ENCODE assay signal across 1 fruit fly cellular context in the genomic region with DNA sequence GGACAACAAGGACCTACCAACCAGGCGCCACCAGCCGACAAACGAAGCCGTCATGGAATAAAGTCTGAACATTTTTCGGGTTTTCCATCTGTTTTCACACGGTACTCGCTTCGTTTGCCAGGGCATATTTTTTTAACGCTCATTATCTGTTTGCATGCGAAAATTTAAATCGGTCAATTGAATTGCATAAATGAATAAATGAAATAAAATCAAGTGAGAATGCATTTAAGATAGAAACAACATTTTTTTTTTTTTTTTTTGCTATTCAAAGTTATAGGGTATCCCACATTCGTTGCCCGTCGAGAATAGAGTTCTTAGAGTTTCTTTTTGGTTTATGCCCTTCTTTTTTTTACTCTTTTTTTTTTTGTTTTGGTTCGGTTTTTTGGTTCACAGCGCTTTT.
A peak's percentile ranks its signal among the peaks of the same experiment; 100 is the strongest.
TF ChIP-seq lines count a peak whose summit lies in the region.

No protein-coding gene starts in this region.

TF ChIP-seq in whole organism, embryonic, 481 proteins besides CTCF, POLR2A, EP300 and RAD21 (continued from another document and continues in another):
- peak; percentile 9 for TF ChIP-seq her (GFP tag; optimal IDR thresholded peaks at IDR 0.05; lab: Kevin White, UChicago)
- TF ChIP-seq Dp (GFP tag; optimal IDR thresholded peaks at IDR 0.05; lab: Kevin White, UChicago): no peak
- peak; percentile 48 for TF ChIP-seq onecut (GFP tag; IDR thresholded peaks at IDR 0.05; lab: Robert Waterston, UW)
- peak; percentile 0 to 29 for TF ChIP-seq Pdp1 (GFP tag; optimal IDR thresholded peaks at IDR 0.05; lab: Kevin White, UChicago)
- TF ChIP-seq sob (GFP tag; IDR thresholded peaks at IDR 0.05; lab: Robert Waterston, UW): peak; percentile 69
- no peak for TF ChIP-seq vfl (GFP tag; optimal IDR thresholded peaks at IDR 0.05; lab: Kevin White, UChicago)
- no peak for TF ChIP-seq pita (GFP tag; optimal IDR thresholded peaks at IDR 0.05; lab: Kevin White, UChicago)
- TF ChIP-seq schlank (tag; optimal IDR thresholded peaks at IDR 0.05; lab: Kevin White, UChicago): no peak
- no peak for TF ChIP-seq stc (GFP tag; IDR thresholded peaks at IDR 0.05; lab: Robert Waterston, UW)
- TF ChIP-seq bsh (GFP tag; optimal IDR thresholded peaks at IDR 0.05; lab: Kevin White, UChicago): no peak
- TF ChIP-seq wdn (GFP tag; IDR thresholded peaks at IDR 0.05; lab: Robert Waterston, UW): 0 out of 2 replicates have a peak, but pooled peaks have one; percentile 9
- no peak for TF ChIP-seq CG14441 (GFP tag; IDR thresholded peaks at IDR 0.05; lab: Robert Waterston, UW)
- peak; percentile 36 for TF ChIP-seq CG8924 (tag; optimal IDR thresholded peaks at IDR 0.05; lab: Kevin White, UChicago)
- TF ChIP-seq CG17912 (GFP tag; optimal IDR thresholded peaks at IDR 0.05; lab: Kevin White, UChicago): no peak
- TF ChIP-seq PHDP (tag; optimal IDR thresholded peaks at IDR 0.05; lab: Kevin White, UChicago): peak; percentile 24
- peak; percentile 18 for TF ChIP-seq Sry-δ (GFP tag; optimal IDR thresholded peaks at IDR 0.05; lab: Kevin White, UChicago)
- TF ChIP-seq Dll (GFP tag; IDR thresholded peaks at IDR 0.05; lab: Robert Waterston, UW; ENCODE audit: partially characterized antibody): no peak
- TF ChIP-seq CG17361 (GFP tag; IDR thresholded peaks at IDR 0.05; lab: Robert Waterston, UW): no peak
- TF ChIP-seq Xrp1 (GFP tag; IDR thresholded peaks at IDR 0.05; lab: Robert Waterston, UW): peak; percentile 59
- peak; percentile 26; the same call in 1 of the 2 replicates for TF ChIP-seq wor (GFP tag; IDR thresholded peaks at IDR 0.05; lab: Robert Waterston, UW)
- no peak for TF ChIP-seq fd102C (GFP tag; optimal IDR thresholded peaks at IDR 0.05; lab: Kevin White, UChicago)
- TF ChIP-seq Meics (GFP tag; optimal IDR thresholded peaks at IDR 0.05; lab: Kevin White, UChicago): peak; percentile 54
- no peak for TF ChIP-seq knrl (GFP tag; IDR thresholded peaks at IDR 0.05; lab: Robert Waterston, UW; ENCODE audit: partially characterized antibody)
- peak; percentile 68 for TF ChIP-seq CG17359 (tag; optimal IDR thresholded peaks at IDR 0.05; lab: Kevin White, UChicago)
- no peak for TF ChIP-seq CG10274 (GFP tag; optimal IDR thresholded peaks at IDR 0.05; lab: Kevin White, UChicago)
- TF ChIP-seq Hmx (GFP tag; optimal IDR thresholded peaks at IDR 0.05; lab: Kevin White, UChicago): no peak
- TF ChIP-seq dpn (GFP tag; optimal IDR thresholded peaks at IDR 0.05; lab: Kevin White, UChicago): peak; percentile 18 to 34
- no peak for TF ChIP-seq CG30020 (tag; optimal IDR thresholded peaks at IDR 0.05; lab: Kevin White, UChicago)
- TF ChIP-seq CG10543 (GFP tag; optimal IDR thresholded peaks at IDR 0.05; lab: Kevin White, UChicago): no peak
- 0 out of 2 replicates have a peak, but pooled peaks have one; percentile 39 for TF ChIP-seq CG14014 (GFP tag; IDR thresholded peaks at IDR 0.05; lab: Robert Waterston, UW)
- TF ChIP-seq CG11696 (GFP tag; IDR thresholded peaks at IDR 0.05; lab: Robert Waterston, UW): no peak
- peak; percentile 55 for TF ChIP-seq tap (tag; optimal IDR thresholded peaks at IDR 0.05; lab: Kevin White, UChicago)
- TF ChIP-seq Blimp-1 (GFP tag; optimal IDR thresholded peaks at IDR 0.05; lab: Kevin White, UChicago): peak; percentile 63
- peak; percentile 29 for TF ChIP-seq CG12391 (tag; optimal IDR thresholded peaks at IDR 0.05; lab: Kevin White, UChicago)
- TF ChIP-seq CG12744 (GFP tag; optimal IDR thresholded peaks at IDR 0.05; lab: Kevin White, UChicago): peak; percentile 23
- no peak for TF ChIP-seq CG2199 (GFP tag; IDR thresholded peaks at IDR 0.05; lab: Robert Waterston, UW)
- no peak for TF ChIP-seq CG7963 (GFP tag; IDR thresholded peaks at IDR 0.05; lab: Robert Waterston, UW; ENCODE audit: partially characterized antibody)
- no peak for TF ChIP-seq aop (GFP tag; IDR thresholded peaks at IDR 0.05; lab: Robert Waterston, UW)
- peak; percentile 31 for TF ChIP-seq unpg (GFP tag; optimal IDR thresholded peaks at IDR 0.05; lab: Kevin White, UChicago)
- peak; percentile 29 for TF ChIP-seq sug (tag; optimal IDR thresholded peaks at IDR 0.05; lab: Kevin White, UChicago)
- peak; percentile 62 for TF ChIP-seq lilli (GFP tag; optimal IDR thresholded peaks at IDR 0.05; lab: Kevin White, UChicago)
- TF ChIP-seq Oaz (GFP tag; IDR thresholded peaks at IDR 0.05; lab: Robert Waterston, UW): 0 out of 2 replicates have a peak, but pooled peaks have one; percentile 24
- no peak for TF ChIP-seq CG7987 (GFP tag; optimal IDR thresholded peaks at IDR 0.05; lab: Kevin White, UChicago)
- TF ChIP-seq CG1647 (GFP tag; optimal IDR thresholded peaks at IDR 0.05; lab: Kevin White, UChicago): peak; percentile 30
- no peak for TF ChIP-seq CG11695 (GFP tag; IDR thresholded peaks at IDR 0.05; lab: Robert Waterston, UW)
- TF ChIP-seq jumu (GFP tag; optimal IDR thresholded peaks at IDR 0.05; lab: Kevin White, UChicago): peak; percentile 26
- TF ChIP-seq Rfx (GFP tag; IDR thresholded peaks at IDR 0.05; lab: Robert Waterston, UW): peak; percentile 64
- no peak for TF ChIP-seq bowl (GFP tag; IDR thresholded peaks at IDR 0.05; lab: Robert Waterston, UW)
- no peak for TF ChIP-seq da (GFP tag; optimal IDR thresholded peaks at IDR 0.05; lab: Kevin White, UChicago)
- peak in 1 of 2 experiments; percentile 46 for TF ChIP-seq eve (GFP tag; optimal IDR thresholded peaks at IDR 0.05; lab: Kevin White, UChicago)
- no peak for TF ChIP-seq fu2 (GFP tag; optimal IDR thresholded peaks at IDR 0.05; lab: Kevin White, UChicago)
- TF ChIP-seq cas (GFP tag; IDR thresholded peaks at IDR 0.05; lab: Robert Waterston, UW): no peak
- no peak for TF ChIP-seq HmgD (GFP tag; optimal IDR thresholded peaks at IDR 0.05; lab: Kevin White, UChicago)
- peak; percentile 43 for TF ChIP-seq Xbp1 (GFP tag; optimal IDR thresholded peaks at IDR 0.05; lab: Kevin White, UChicago)
- TF ChIP-seq CG17829 (tag; optimal IDR thresholded peaks at IDR 0.05; lab: Kevin White, UChicago): no peak
- TF ChIP-seq D19A (tag; optimal IDR thresholded peaks at IDR 0.05; lab: Kevin White, UChicago): peak; percentile 69
- TF ChIP-seq Vsx1 (GFP tag; optimal IDR thresholded peaks at IDR 0.05; lab: Kevin White, UChicago): no peak
- TF ChIP-seq CG30403 (GFP tag; optimal IDR thresholded peaks at IDR 0.05; lab: Kevin White, UChicago): peak; percentile 46
- no peak for TF ChIP-seq CG12071 (GFP tag; optimal IDR thresholded peaks at IDR 0.05; lab: Kevin White, UChicago)
- no peak for TF ChIP-seq Atf3 (GFP tag; optimal IDR thresholded peaks at IDR 0.05; lab: Kevin White, UChicago)
- peak; percentile 20 for TF ChIP-seq CG3163 (GFP tag; optimal IDR thresholded peaks at IDR 0.05; lab: Kevin White, UChicago)
- TF ChIP-seq danr (GFP tag; IDR thresholded peaks at IDR 0.05; lab: Robert Waterston, UW): no peak
- no peak for TF ChIP-seq Mes4 (GFP tag; optimal IDR thresholded peaks at IDR 0.05; lab: Kevin White, UChicago)
- TF ChIP-seq Sox100B (GFP tag; optimal IDR thresholded peaks at IDR 0.05; lab: Kevin White, UChicago): peak; percentile 23
- no peak for TF ChIP-seq prd (optimal IDR thresholded peaks at IDR 0.05; lab: Kevin White, UChicago)
- TF ChIP-seq prd (GFP tag; IDR thresholded peaks at IDR 0.05; lab: Robert Waterston, UW): peak; percentile 68
- TF ChIP-seq CG1832 (GFP tag; optimal IDR thresholded peaks at IDR 0.05; lab: Kevin White, UChicago): no peak
- no peak for TF ChIP-seq sim (GFP tag; IDR thresholded peaks at IDR 0.05; lab: Robert Waterston, UW)
- peak; percentile 20; the same call in 1 of the 2 replicates for TF ChIP-seq klu (GFP tag; IDR thresholded peaks at IDR 0.05; lab: Robert Waterston, UW)
- no peak for TF ChIP-seq CG4730 (GFP tag; IDR thresholded peaks at IDR 0.05; lab: Robert Waterston, UW)
- TF ChIP-seq CG1602 (GFP tag; optimal IDR thresholded peaks at IDR 0.05; lab: Kevin White, UChicago): peak; percentile 36
- TF ChIP-seq Dad (GFP tag; optimal IDR thresholded peaks at IDR 0.05; lab: Kevin White, UChicago): no peak
- peak; percentile 74 for TF ChIP-seq CG2678 (tag; optimal IDR thresholded peaks at IDR 0.05; lab: Kevin White, UChicago)
- TF ChIP-seq CG12104 (GFP tag; optimal IDR thresholded peaks at IDR 0.05; lab: Kevin White, UChicago): peak; percentile 21
- no peak for TF ChIP-seq kni (GFP tag; optimal IDR thresholded peaks at IDR 0.05; lab: Kevin White, UChicago)
- no peak for TF ChIP-seq ham (GFP tag; IDR thresholded peaks at IDR 0.05; lab: Robert Waterston, UW)
- peak; percentile 56; the same call in 1 of the 2 replicates for TF ChIP-seq slbo (GFP tag; IDR thresholded peaks at IDR 0.05; lab: Robert Waterston, UW)
- no peak for TF ChIP-seq Mrtf (GFP tag; IDR thresholded peaks at IDR 0.05; lab: Robert Waterston, UW)
- TF ChIP-seq gro (GFP tag; optimal IDR thresholded peaks at IDR 0.05; lab: Kevin White, UChicago): peak; percentile 6
- peak; percentile 50 for TF ChIP-seq CG13894 (tag; optimal IDR thresholded peaks at IDR 0.05; lab: Kevin White, UChicago)
- no peak for TF ChIP-seq HmgZ (tag; optimal IDR thresholded peaks at IDR 0.05; lab: Kevin White, UChicago)
- peak; percentile 29 for TF ChIP-seq CG15011 (GFP tag; optimal IDR thresholded peaks at IDR 0.05; lab: Kevin White, UChicago)
- TF ChIP-seq CG9932 (GFP tag; IDR thresholded peaks at IDR 0.05; lab: Robert Waterston, UW): peak; percentile 35
- no peak for TF ChIP-seq trh (GFP tag; optimal IDR thresholded peaks at IDR 0.05; lab: Kevin White, UChicago)
- peak; percentile 17 for TF ChIP-seq fd3F (GFP tag; optimal IDR thresholded peaks at IDR 0.05; lab: Kevin White, UChicago)
- TF ChIP-seq CG2875 (GFP tag; optimal IDR thresholded peaks at IDR 0.05; lab: Kevin White, UChicago): no peak
- TF ChIP-seq CG9876 (GFP tag; optimal IDR thresholded peaks at IDR 0.05; lab: Kevin White, UChicago): no peak
- peak; percentile 80 for TF ChIP-seq sens (GFP tag; lab: Kevin White, UChicago)
- TF ChIP-seq corto (GFP tag; optimal IDR thresholded peaks at IDR 0.05; lab: Kevin White, UChicago): no peak
- no peak for TF ChIP-seq chinmo (GFP tag; IDR thresholded peaks at IDR 0.05; lab: Robert Waterston, UW; ENCODE audit: partially characterized antibody)
- TF ChIP-seq D (optimal IDR thresholded peaks at IDR 0.05; lab: Kevin White, UChicago): no peak
- TF ChIP-seq D (GFP tag; optimal IDR thresholded peaks at IDR 0.05; lab: Kevin White, UChicago): peak; percentile 27
- peak; percentile 22 for TF ChIP-seq Asciz (GFP tag; optimal IDR thresholded peaks at IDR 0.05; lab: Kevin White, UChicago)
- peak; percentile 9 for TF ChIP-seq Max (GFP tag; optimal IDR thresholded peaks at IDR 0.05; lab: Kevin White, UChicago)
- TF ChIP-seq CG18011 (GFP tag; optimal IDR thresholded peaks at IDR 0.05; lab: Kevin White, UChicago): no peak
- TF ChIP-seq ab (GFP tag; optimal IDR thresholded peaks at IDR 0.05; lab: Kevin White, UChicago): no peak
- 0 out of 2 replicates have a peak, but pooled peaks have one; percentile 7 for TF ChIP-seq CG9215 (GFP tag; IDR thresholded peaks at IDR 0.05; lab: Robert Waterston, UW)
- no peak for TF ChIP-seq gce (GFP tag; IDR thresholded peaks at IDR 0.05; lab: Robert Waterston, UW)
- peak; percentile 30; the same call in 1 of the 2 replicates for TF ChIP-seq ranshi (GFP tag; IDR thresholded peaks at IDR 0.05; lab: Robert Waterston, UW)
- no peak for TF ChIP-seq sima (GFP tag; optimal IDR thresholded peaks at IDR 0.05; lab: Kevin White, UChicago)
- TF ChIP-seq tio (GFP tag; optimal IDR thresholded peaks at IDR 0.05; lab: Kevin White, UChicago): no peak
- TF ChIP-seq Antp (GFP tag; optimal IDR thresholded peaks at IDR 0.05; lab: Kevin White, UChicago): no peak
- peak; percentile 44; the same call in 1 of the 2 replicates for TF ChIP-seq CG6272 (GFP tag; IDR thresholded peaks at IDR 0.05; lab: Robert Waterston, UW)
- peak; percentile 74 for TF ChIP-seq CG9727 (GFP tag; optimal IDR thresholded peaks at IDR 0.05; lab: Kevin White, UChicago)
- TF ChIP-seq CG11247 (GFP tag; IDR thresholded peaks at IDR 0.05; lab: Robert Waterston, UW): no peak
- TF ChIP-seq grn (GFP tag; optimal IDR thresholded peaks at IDR 0.05; lab: Kevin White, UChicago): no peak
- TF ChIP-seq CG12299 (tag; optimal IDR thresholded peaks at IDR 0.05; lab: Kevin White, UChicago): no peak
- no peak for TF ChIP-seq twi (tag; optimal IDR thresholded peaks at IDR 0.05; lab: Kevin White, UChicago)
- no peak for TF ChIP-seq pzg (GFP tag; optimal IDR thresholded peaks at IDR 0.05; lab: Kevin White, UChicago)
- TF ChIP-seq NC2α (GFP tag; optimal IDR thresholded peaks at IDR 0.05; lab: Kevin White, UChicago): no peak
- peak in 1 of 2 experiments; percentile 49 for TF ChIP-seq Hr51 (GFP tag; optimal IDR thresholded peaks at IDR 0.05; lab: Kevin White, UChicago)
- no peak for TF ChIP-seq ap (GFP tag; IDR thresholded peaks at IDR 0.05; lab: Robert Waterston, UW)
- no peak for TF ChIP-seq CG6683 (GFP tag; optimal IDR thresholded peaks at IDR 0.05; lab: Kevin White, UChicago)
- no peak for TF ChIP-seq gsb (GFP tag; IDR thresholded peaks at IDR 0.05; lab: Robert Waterston, UW)
- no peak for TF ChIP-seq nom (GFP tag; optimal IDR thresholded peaks at IDR 0.05; lab: Kevin White, UChicago)
- no peak for TF ChIP-seq kay (GFP tag; optimal IDR thresholded peaks at IDR 0.05; lab: Kevin White, UChicago)
- TF ChIP-seq CG15696 (tag; optimal IDR thresholded peaks at IDR 0.05; lab: Kevin White, UChicago): peak; percentile 78
- TF ChIP-seq CG13296 (GFP tag; optimal IDR thresholded peaks at IDR 0.05; lab: Kevin White, UChicago): peak; percentile 45
- peak; percentile 48 for TF ChIP-seq CG10267 (tag; optimal IDR thresholded peaks at IDR 0.05; lab: Kevin White, UChicago)
- TF ChIP-seq HLHmδ (GFP tag; optimal IDR thresholded peaks at IDR 0.05; lab: Kevin White, UChicago): no peak
- TF ChIP-seq pb (GFP tag; optimal IDR thresholded peaks at IDR 0.05; lab: Kevin White, UChicago): no peak
- TF ChIP-seq HLH54F (GFP tag; optimal IDR thresholded peaks at IDR 0.05; lab: Kevin White, UChicago): peak; percentile 51
- peak; percentile 16; the same call in 1 of the 2 replicates for TF ChIP-seq E2f2 (GFP tag; IDR thresholded peaks at IDR 0.05; lab: Robert Waterston, UW)
- no peak for TF ChIP-seq Dip2 (GFP tag; IDR thresholded peaks at IDR 0.05; lab: Robert Waterston, UW)
- TF ChIP-seq CG5245 (GFP tag; optimal IDR thresholded peaks at IDR 0.05; lab: Kevin White, UChicago): peak; percentile 22
- no peak for TF ChIP-seq CG2202 (tag; optimal IDR thresholded peaks at IDR 0.05; lab: Kevin White, UChicago)
- no peak for TF ChIP-seq amos (GFP tag; IDR thresholded peaks at IDR 0.05; lab: Robert Waterston, UW; ENCODE audit: partially characterized antibody)
- no peak for TF ChIP-seq CG34376 (GFP tag; optimal IDR thresholded peaks at IDR 0.05; lab: Kevin White, UChicago)
- TF ChIP-seq tna (GFP tag; IDR thresholded peaks at IDR 0.05; lab: Robert Waterston, UW; ENCODE audit: partially characterized antibody): no peak
- peak; percentile 6 for TF ChIP-seq Side (GFP tag; optimal IDR thresholded peaks at IDR 0.05; lab: Kevin White, UChicago)
